Worm (Caenorhabditis elegans) whole organism, early embryonic: ENCODE measurements around the gene fbxa-60.

ENCODE experiments used
- B0310.2 ChIP-seq: sonication (generic microtip); optimal IDR thresholded peaks from 2 replicates; lab custom pipeline; 2016; ENCODE audit warnings: mild to moderate bottlenecking, missing genetic modification characterization, missing compliant biosample characterization
- F13C5.2 ChIP-seq: sonication (generic microtip); optimal IDR thresholded peaks from 2 replicates; lab custom pipeline; 2017; ENCODE audit warnings: mild to moderate bottlenecking, missing genetic modification characterization, inconsistent platforms, missing compliant biosample characterization
- aly-1 ChIP-seq: sonication (generic microtip); optimal IDR thresholded peaks from 2 replicates; lab custom pipeline; 2016; ENCODE audit warnings: missing genetic modification characterization, missing compliant biosample characterization
- ceh-13 ChIP-seq: fragments of 200-800 bp; sonication (Bioruptor generic); optimal IDR thresholded peaks from 2 replicates; lab custom pipeline; 2018; ENCODE audit warnings: mild to moderate bottlenecking, missing genetic modification characterization, missing compliant biosample characterization
- ceh-36 ChIP-seq: sonication (generic microtip); optimal IDR thresholded peaks from 2 replicates; lab custom pipeline; 2016; ENCODE audit warnings: missing genetic modification characterization, inconsistent platforms, missing compliant biosample characterization
- ets-7 ChIP-seq: sonication (generic microtip); optimal IDR thresholded peaks from 2 replicates; lab custom pipeline; 2016; ENCODE audit warnings: missing genotype, missing genetic modification characterization, missing compliant biosample characterization
- flt-1 ChIP-seq: fragments of 200-800 bp; sonication (Bioruptor generic); IDR thresholded peaks from 2 replicates; pipeline ENCODE4 v1.3.6; 2022; ENCODE audit warnings: missing genetic modification characterization, missing compliant biosample characterization
- hmbx-1 ChIP-seq: sonication (generic microtip); optimal IDR thresholded peaks from 2 replicates; lab custom pipeline; 2016; ENCODE audit warnings: mild to moderate bottlenecking, missing genetic modification characterization, missing compliant biosample characterization
- hmg-4 ChIP-seq: fragments of 200-800 bp; sonication (Bioruptor generic); optimal IDR thresholded peaks from 2 replicates; lab custom pipeline; 2018; ENCODE audit warnings: mild to moderate bottlenecking, missing genetic modification characterization, missing compliant biosample characterization
- hnd-1 ChIP-seq: sonication (generic microtip); optimal IDR thresholded peaks from 2 replicates; lab custom pipeline; 2016; ENCODE audit warnings: missing genetic modification characterization, missing compliant biosample characterization
- pes-1 ChIP-seq: fragments of 200-800 bp; sonication (Bioruptor generic); IDR thresholded peaks from 2 replicates; pipeline ENCODE4 v1.3.6; 2022; ENCODE audit warnings: missing genetic modification reagents, missing genetic modification characterization, missing compliant biosample characterization
- scrt-1 ChIP-seq: fragments of 200-800 bp; sonication (Bioruptor generic); IDR thresholded peaks from 2 replicates; pipeline ENCODE4 v1.3.6; 2022; ENCODE audit warnings: missing genetic modification characterization, missing compliant biosample characterization
- sea-1 ChIP-seq: fragments of 200-800 bp; sonication (Bioruptor generic); conservative IDR thresholded peaks from 2 replicates; pipeline ENCODE4 v1.3.6; 2022; ENCODE audit warnings: missing genetic modification characterization, missing compliant biosample characterization
- tbx-11 ChIP-seq: fragments of 200-800 bp; sonication (Bioruptor generic); IDR thresholded peaks from 2 replicates; pipeline ENCODE4 v1.3.6; 2022; ENCODE audit warnings: missing genetic modification characterization, missing compliant biosample characterization
- tbx-37 ChIP-seq: fragments of 200-800 bp; sonication (Bioruptor generic); conservative IDR thresholded peaks from 2 replicates; pipeline ENCODE4 v1.3.6; 2022; ENCODE audit warnings: missing genetic modification reagents, missing genetic modification characterization, missing compliant biosample characterization
- tra-4 ChIP-seq: sonication (generic microtip); optimal IDR thresholded peaks from 2 replicates; lab custom pipeline; 2017; ENCODE audit warnings: missing genetic modification characterization, missing compliant biosample characterization

The fbxa-60 gene

ce11 chrIII:901148-901547 lies 45.0 kb downstream of the fbxa-60 start, which contains the start of gene sucl-2:
Gene sucl-2, minus strand, starts transcription at chrIII:901412.
- TF ChIP-seq aly-1 (tag; lab: Kevin White, UChicago) (no peak), pes-1 (no peak), F13C5.2 (tag; lab: Kevin White, UChicago) (no peak), ets-7 (tag; lab: Kevin White, UChicago) (no peak), flt-1 (no peak), tbx-37 (GFP tag; lab: Robert Waterston, UW) (no peak), tbx-11 (no peak), hnd-1 (no peak), sea-1 (GFP tag; lab: Robert Waterston, UW) (no peak), tra-4 (no peak), ceh-13 (GFP tag; lab: Kevin White, UChicago) (no peak), hmg-4 (GFP tag; lab: Kevin White, UChicago) (no peak), B0310.2 (no peak), ceh-36 (tag; lab: Kevin White, UChicago) (no peak), scrt-1 (GFP tag; lab: Robert Waterston, UW) (no peak)

- TF ChIP-seq ceh-13 (GFP tag; lab: Kevin White, UChicago) (no peak), hnd-1 (no peak), F13C5.2 (tag; lab: Kevin White, UChicago) (no peak), scrt-1 (GFP tag; lab: Robert Waterston, UW) (no peak)
These were observed 46.0 kb downstream of the fbxa-60 start for ce11 chrIII:900134-900533.

ce11 chrIII:896904-897303 lies 49.2 kb downstream of the fbxa-60 start:
- TF ChIP-seq tbx-37 (GFP tag; lab: Robert Waterston, UW) (no peak), tra-4 (no peak), tbx-11 (no peak), F13C5.2 (tag; lab: Kevin White, UChicago) (no peak), ceh-13 (GFP tag; lab: Kevin White, UChicago) (no peak), flt-1 (no peak), B0310.2 (no peak), scrt-1 (GFP tag; lab: Robert Waterston, UW) (no peak), ceh-36 (tag; lab: Kevin White, UChicago) (no peak)

ce11 chrIII:895525-895924 lies 50.6 kb downstream of the fbxa-60 start, which contains the start of the genes ztf-18 and F23H11.2:
Gene ztf-18, minus strand, starts transcription at chrIII:895712.
Gene F23H11.2, plus strand, starts transcription at chrIII:895747.
- TF ChIP-seq pes-1 (no peak), ceh-36 (tag; lab: Kevin White, UChicago) (no peak), B0310.2 (no peak), aly-1 (tag; lab: Kevin White, UChicago) (no peak), sea-1 (GFP tag; lab: Robert Waterston, UW) (no peak), F13C5.2 (tag; lab: Kevin White, UChicago) (no peak), hmg-4 (GFP tag; lab: Kevin White, UChicago) (no peak), tra-4 (no peak), scrt-1 (GFP tag; lab: Robert Waterston, UW) (no peak), hnd-1 (no peak), flt-1 (no peak), hmbx-1 (tag; lab: Kevin White, UChicago) (no peak), ceh-13 (GFP tag; lab: Kevin White, UChicago) (no peak), tbx-11 (no peak), tbx-37 (GFP tag; lab: Robert Waterston, UW) (no peak)
